Fruit fly (Drosophila melanogaster) whole organism, embryonic: ENCODE results near the gene CG43072.

ENCODE experiments used
- Atf-2 ChIP-seq: fragments of 200-800 bp; sonication (Bioruptor generic); optimal IDR thresholded peaks from 2 replicates; lab custom pipeline; 2016; ENCODE audit warnings: missing biosample characterization, missing genetic modification characterization
- CG10147 ChIP-seq: fragments of 200-800 bp; sonication (Bioruptor generic); optimal IDR thresholded peaks from 2 replicates; lab custom pipeline; 2019; ENCODE audit warnings: missing biosample characterization, mild to moderate bottlenecking, missing genetic modification characterization, moderate library complexity
- CG10543 ChIP-seq: fragments of 200-800 bp; sonication (Bioruptor generic); optimal IDR thresholded peaks from 3 replicates; lab custom pipeline; 2017; ENCODE audit warnings: missing biosample characterization, mild to moderate bottlenecking, missing genetic modification characterization, moderate library complexity
- CG12659 ChIP-seq: fragments of 200-800 bp; sonication (Bioruptor generic); optimal IDR thresholded peaks from 3 replicates; lab custom pipeline; 2017; ENCODE audit warnings: mild to moderate bottlenecking, missing biosample characterization, missing genetic modification reagents, missing genetic modification characterization
- CG12942 ChIP-seq: fragments of 200-800 bp; sonication (Bioruptor generic); optimal IDR thresholded peaks from 3 replicates; lab custom pipeline; 2016; ENCODE audit warnings: missing biosample characterization, missing genetic modification characterization
- CG14710 ChIP-seq: fragments of 200-800 bp; sonication (Bioruptor generic); optimal IDR thresholded peaks from 3 replicates; lab custom pipeline; 2019; ENCODE audit warnings: missing biosample characterization, mild to moderate bottlenecking, missing genetic modification characterization, moderate library complexity
- CG18599 ChIP-seq: fragments of 200-800 bp; sonication (Bioruptor generic); optimal IDR thresholded peaks from 3 replicates; lab custom pipeline; 2017; ENCODE audit warnings: missing biosample characterization, missing genetic modification characterization, mild to moderate bottlenecking, moderate library complexity, missing genetic modification reagents
- CG2712 ChIP-seq: fragments of 200-800 bp; optimal IDR thresholded peaks from 3 replicates; lab custom pipeline; 2019; ENCODE audit warnings: missing biosample characterization, mild to moderate bottlenecking, missing genetic modification characterization, moderate library complexity
- CG4424 ChIP-seq: fragments of 200-800 bp; sonication (Bioruptor generic); optimal IDR thresholded peaks from 3 replicates; lab custom pipeline; 2016; ENCODE audit warnings: missing biosample characterization, missing genetic modification characterization
- CG5245 ChIP-seq: fragments of 200-800 bp; sonication (Bioruptor generic); optimal IDR thresholded peaks from 3 replicates; lab custom pipeline; 2016; ENCODE audit warnings: missing biosample characterization, missing genetic modification characterization
- CG7372 ChIP-seq: fragments of 200-800 bp; sonication (Bioruptor generic); IDR thresholded peaks from 2 replicates; pipeline ENCODE4 v1.3.6; 2022; ENCODE audit warnings: missing biosample characterization, missing genetic modification characterization
- CG8359 ChIP-seq: fragments of 200-800 bp; sonication (Bioruptor generic); optimal IDR thresholded peaks from 2 replicates; lab custom pipeline; 2017; ENCODE audit warnings: missing biosample characterization, mild to moderate bottlenecking, missing genetic modification characterization, borderline replicate concordance
- CG8388 ChIP-seq: fragments of 200-800 bp; sonication (Bioruptor generic); optimal IDR thresholded peaks from 2 replicates; lab custom pipeline; 2019; ENCODE audit warnings: missing biosample characterization, mild to moderate bottlenecking, missing genetic modification characterization, moderate library complexity
- CG8765 ChIP-seq: fragments of 200-800 bp; sonication (Bioruptor generic); IDR thresholded peaks from 2 replicates; pipeline ENCODE4 v1.3.6; 2022; ENCODE audit warnings: missing biosample characterization, missing genetic modification characterization
- CG9932 ChIP-seq: fragments of 200-800 bp; sonication (Bioruptor generic); IDR thresholded peaks from 2 replicates; pipeline ENCODE4 v1.3.6; 2022; ENCODE audit warnings: missing biosample characterization, missing genetic modification characterization
- Drgx ChIP-seq: fragments of 200-800 bp; sonication (Bioruptor generic); IDR thresholded peaks from 2 replicates; pipeline ENCODE4 v1.3.6; 2022; ENCODE audit warnings: missing biosample characterization, missing genetic modification characterization
- HmgZ ChIP-seq: fragments of 200-800 bp; sonication (Bioruptor generic); optimal IDR thresholded peaks from 2 replicates; lab custom pipeline; 2018; ENCODE audit warnings: missing biosample characterization, mild to moderate bottlenecking, missing genetic modification characterization
- Hr51 ChIP-seq, 2 experiments: fragments of 200-800 bp; sonication (Bioruptor generic); optimal IDR thresholded peaks; 2 replicates in 1 of 2; 3 replicates in 1 of 2; lab custom pipeline; 2016 to 2018; ENCODE audit warnings: missing biosample characterization in 2 of 2, missing genetic modification characterization in 2 of 2, mild to moderate bottlenecking in 1 of 2, moderate library complexity in 1 of 2
- Lpt ChIP-seq: fragments of >200 bp; optimal IDR thresholded peaks from 2 replicates; lab custom pipeline; 2018; ENCODE audit warnings: missing biosample characterization, missing genetic modification characterization
- Nf-YA ChIP-seq: fragments of 200-800 bp; sonication (Bioruptor generic); IDR thresholded peaks from 2 replicates; pipeline ENCODE4 v1.3.6; 2022; ENCODE audit warnings: missing biosample characterization, missing genetic modification characterization
- aop ChIP-seq: fragments of 200-800 bp; sonication (Bioruptor generic); IDR thresholded peaks from 2 replicates; pipeline ENCODE4 v1.3.6; 2022; ENCODE audit warnings: missing biosample characterization, missing genetic modification characterization
- bbx ChIP-seq: fragments of 200-800 bp; sonication (Bioruptor generic); IDR thresholded peaks from 2 replicates; pipeline ENCODE4 v1.3.6; 2022; ENCODE audit warnings: missing biosample characterization, missing genetic modification characterization; ENCODE audit not compliant: partially characterized antibody
- bcd ChIP-seq: fragments of 200-800 bp; sonication (Bioruptor generic); optimal IDR thresholded peaks from 2 replicates; lab custom pipeline; 2017; ENCODE audit warnings: missing biosample characterization, mild to moderate bottlenecking, missing genetic modification characterization
- caup ChIP-seq: fragments of 200-800 bp; sonication (Bioruptor generic); optimal IDR thresholded peaks from 3 replicates; lab custom pipeline; 2017; ENCODE audit warnings: missing biosample characterization, mild to moderate bottlenecking, missing genetic modification characterization, moderate library complexity; ENCODE audit not compliant: severe bottlenecking
- cwo ChIP-seq: fragments of 200-800 bp; sonication (Bioruptor generic); optimal IDR thresholded peaks from 3 replicates; lab custom pipeline; 2017; ENCODE audit warnings: missing biosample characterization, missing genetic modification characterization, mild to moderate bottlenecking, moderate library complexity, missing genetic modification reagents
- dati ChIP-seq: fragments of 200-800 bp; sonication (Bioruptor generic); IDR thresholded peaks from 2 replicates; pipeline ENCODE4 v1.3.6; 2022; ENCODE audit warnings: missing biosample characterization, missing genetic modification characterization
- fd96Cb ChIP-seq: fragments of 200-800 bp; sonication (Bioruptor generic); optimal IDR thresholded peaks from 2 replicates; lab custom pipeline; 2018; ENCODE audit warnings: missing biosample characterization, mild to moderate bottlenecking, missing genetic modification characterization, moderate library complexity
- gem ChIP-seq: fragments of 200-800 bp; sonication (Bioruptor generic); optimal IDR thresholded peaks from 2 replicates; lab custom pipeline; 2019; ENCODE audit warnings: missing biosample characterization, mild to moderate bottlenecking, missing genetic modification characterization, moderate library complexity
- gfzf ChIP-seq: fragments of 200-800 bp; sonication (Bioruptor generic); optimal IDR thresholded peaks from 2 replicates; lab custom pipeline; 2016; ENCODE audit warnings: missing biosample characterization, mild to moderate bottlenecking, missing genetic modification characterization, moderate library complexity
- klu ChIP-seq: fragments of 200-800 bp; sonication (Bioruptor generic); IDR thresholded peaks from 2 replicates; pipeline ENCODE4 v1.3.6; 2022; ENCODE audit warnings: missing biosample characterization, missing genetic modification characterization
- lov ChIP-seq, 2 experiments: fragments of 200-800 bp in 1 of 2; fragments of >200 bp in 1 of 2; sonication (Bioruptor generic) in 1 of 2; IDR thresholded peaks in 1 of 2; optimal IDR thresholded peaks in 1 of 2; 2 replicates in 1 of 2; 3 replicates in 1 of 2; pipeline versions ENCODE4 v1.3.6 to Lab custom; 2017 to 2022; ENCODE audit warnings: missing biosample characterization in 1 of 2, missing genetic modification characterization in 1 of 2
- nau ChIP-seq: fragments of 200-800 bp; sonication (Bioruptor generic); optimal IDR thresholded peaks from 3 replicates; lab custom pipeline; 2017; ENCODE audit warnings: missing biosample characterization, mild to moderate bottlenecking, missing genetic modification characterization, missing genetic modification reagents
- oc ChIP-seq: fragments of 200-800 bp; sonication (Bioruptor generic); optimal IDR thresholded peaks from 2 replicates; lab custom pipeline; 2018; ENCODE audit warnings: missing biosample characterization, mild to moderate bottlenecking, missing genetic modification characterization, moderate library complexity
- odd ChIP-seq: fragments of 200-800 bp; sonication (Bioruptor generic); optimal IDR thresholded peaks from 2 replicates; lab custom pipeline; 2017; ENCODE audit warnings: missing biosample characterization, mild to moderate bottlenecking, missing genetic modification characterization
- pan ChIP-seq, 4 experiments: fragments of >200 bp in 3 of 4; fragments of 200-800 bp in 1 of 4; sonication (Bioruptor generic) in 1 of 4; optimal IDR thresholded peaks in 3 of 4; IDR thresholded peaks in 1 of 4; 2 replicates each; pipeline versions ENCODE4 v1.3.6 to Lab custom; 2017 to 2022; ENCODE audit warnings: missing biosample characterization in 2 of 4, missing genetic modification characterization in 2 of 4, mixed read lengths in 1 of 4
- ranshi ChIP-seq: fragments of 200-800 bp; sonication (Bioruptor generic); IDR thresholded peaks from 2 replicates; pipeline ENCODE4 v1.3.6; 2022; ENCODE audit warnings: missing biosample characterization, missing genetic modification characterization
- sd ChIP-seq: fragments of 200-800 bp; sonication (Bioruptor generic); optimal IDR thresholded peaks from 3 replicates; lab custom pipeline; 2018; ENCODE audit warnings: missing biosample characterization, mild to moderate bottlenecking, missing genetic modification characterization, moderate library complexity
- sens ChIP-seq: fragments of 200-800 bp; sonication (Bioruptor generic); peaks from one replicate; lab custom pipeline; 2016; ENCODE audit warnings: missing biosample characterization, missing genetic modification characterization
- sisA ChIP-seq: fragments of 200-800 bp; sonication (Bioruptor generic); IDR thresholded peaks from 2 replicates; pipeline ENCODE4 v1.3.6; 2022; ENCODE audit warnings: missing biosample characterization, missing genetic modification characterization
- slbo ChIP-seq: fragments of 200-800 bp; sonication (Bioruptor generic); IDR thresholded peaks from 2 replicates; pipeline ENCODE4 v1.3.6; 2022; ENCODE audit warnings: missing biosample characterization, missing genetic modification characterization
- sob ChIP-seq: fragments of 200-800 bp; sonication (Bioruptor generic); IDR thresholded peaks from 2 replicates; pipeline ENCODE4 v1.3.6; 2022; ENCODE audit warnings: missing biosample characterization, missing genetic modification characterization
- sr ChIP-seq: fragments of 200-800 bp; sonication (Bioruptor generic); IDR thresholded peaks from 3 replicates; pipeline ENCODE4 v1.3.6; 2022; ENCODE audit warnings: missing biosample characterization, missing genetic modification characterization
- sug ChIP-seq: fragments of 200-800 bp; optimal IDR thresholded peaks from 2 replicates; lab custom pipeline; 2019; ENCODE audit warnings: missing biosample characterization, mild to moderate bottlenecking, missing genetic modification characterization, moderate library complexity
- tll ChIP-seq, 2 experiments: fragments of 200-800 bp in 1 of 2; fragments of >200 bp in 1 of 2; sonication (Bioruptor generic) in 1 of 2; optimal IDR thresholded peaks; 2 replicates each; lab custom pipeline; 2017 to 2019; ENCODE audit warnings: missing biosample characterization in 2 of 2, missing genetic modification characterization in 2 of 2, mild to moderate bottlenecking in 1 of 2, moderate library complexity in 1 of 2
- tx ChIP-seq: fragments of 200-800 bp; sonication (Bioruptor generic); optimal IDR thresholded peaks from 2 replicates; lab custom pipeline; 2016; ENCODE audit warnings: missing biosample characterization, missing genetic modification characterization
- vvl ChIP-seq: fragments of 200-800 bp; sonication (Bioruptor generic); IDR thresholded peaks from 2 replicates; pipeline ENCODE4 v1.3.6; 2022; ENCODE audit warnings: missing biosample characterization, missing genetic modification characterization
- zfh1 ChIP-seq: fragments of 200-800 bp; sonication (Bioruptor generic); IDR thresholded peaks from 3 replicates; pipeline ENCODE4 v1.3.6; 2022; ENCODE audit warnings: missing biosample characterization, missing genetic modification characterization

Gene CG43072

DNA sequence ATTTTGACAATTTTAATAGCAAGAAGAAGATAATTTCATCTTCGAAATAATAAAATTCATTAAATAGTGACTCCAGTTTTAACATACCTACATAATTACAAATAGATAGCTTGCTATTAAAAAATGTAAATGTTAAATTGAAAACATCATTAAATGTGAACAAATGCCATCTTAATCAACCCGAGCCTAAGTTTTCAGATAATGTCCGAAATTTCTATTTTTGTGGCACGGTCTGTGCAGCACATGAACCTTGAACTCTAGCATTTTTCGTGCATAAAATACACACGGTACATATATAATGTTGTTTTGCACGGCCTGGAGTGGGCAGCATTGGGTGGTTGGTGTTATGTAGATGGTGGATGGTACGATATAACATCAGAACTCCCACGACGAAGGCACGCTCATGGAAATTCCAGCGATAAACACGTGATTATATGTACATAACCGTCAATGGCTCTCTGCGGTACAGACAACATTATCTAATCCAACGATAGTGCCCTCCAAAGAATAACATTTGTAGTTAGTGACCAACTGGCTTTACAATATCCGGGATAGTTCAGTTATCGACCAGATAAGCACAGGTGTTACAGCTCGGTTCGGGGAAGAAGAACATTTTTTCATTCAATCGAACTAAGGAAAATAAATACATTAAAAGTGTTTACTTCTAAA lies 15.4 kb upstream of the CG43072 start (continued):
- TF ChIP-seq Hr51 (GFP tag; optimal IDR thresholded peaks at IDR 0.05; lab: Kevin White, UChicago) (no peak), CG8359 (GFP tag; lab: Kevin White, UChicago) (no peak), sd (peak; percentile 87), cwo (GFP tag; lab: Kevin White, UChicago) (peak; percentile 71), CG12942 (GFP tag; lab: Kevin White, UChicago) (no peak), CG5245 (GFP tag; lab: Kevin White, UChicago) (no peak), bcd (GFP tag; lab: Kevin White, UChicago) (no peak), CG4424 (GFP tag; lab: Kevin White, UChicago) (no peak), ranshi (GFP tag; lab: Robert Waterston, UW) (no peak), pan (optimal IDR thresholded peaks at IDR 0.05; lab: Kevin White, UChicago) (no peak), pan (GFP tag; optimal IDR thresholded peaks at IDR 0.05 in 1 of 2, IDR thresholded peaks at IDR 0.05 in 1 of 2) (no peak), HmgZ (peak; percentile 4), odd (no peak), Nf-YA (no peak), tx (GFP tag; lab: Kevin White, UChicago) (no peak), CG7372 (no peak), caup (no peak), sug (tag; lab: Kevin White, UChicago) (peak; percentile 80), Atf-2 (GFP tag; lab: Kevin White, UChicago) (no peak), sisA (GFP tag; lab: Robert Waterston, UW) (no peak), gfzf (GFP tag; lab: Kevin White, UChicago) (no peak), CG9932 (GFP tag; lab: Robert Waterston, UW) (peak; percentile 9; the same call in 1 of the 2 replicates), sob (no peak), Lpt (GFP tag; lab: Kevin White, UChicago) (no peak), CG14710 (tag; lab: Kevin White, UChicago) (no peak), tll (GFP tag; optimal IDR thresholded peaks at IDR 0.05; lab: Kevin White, UChicago) (no peak), fd96Cb (no peak)

DNA sequence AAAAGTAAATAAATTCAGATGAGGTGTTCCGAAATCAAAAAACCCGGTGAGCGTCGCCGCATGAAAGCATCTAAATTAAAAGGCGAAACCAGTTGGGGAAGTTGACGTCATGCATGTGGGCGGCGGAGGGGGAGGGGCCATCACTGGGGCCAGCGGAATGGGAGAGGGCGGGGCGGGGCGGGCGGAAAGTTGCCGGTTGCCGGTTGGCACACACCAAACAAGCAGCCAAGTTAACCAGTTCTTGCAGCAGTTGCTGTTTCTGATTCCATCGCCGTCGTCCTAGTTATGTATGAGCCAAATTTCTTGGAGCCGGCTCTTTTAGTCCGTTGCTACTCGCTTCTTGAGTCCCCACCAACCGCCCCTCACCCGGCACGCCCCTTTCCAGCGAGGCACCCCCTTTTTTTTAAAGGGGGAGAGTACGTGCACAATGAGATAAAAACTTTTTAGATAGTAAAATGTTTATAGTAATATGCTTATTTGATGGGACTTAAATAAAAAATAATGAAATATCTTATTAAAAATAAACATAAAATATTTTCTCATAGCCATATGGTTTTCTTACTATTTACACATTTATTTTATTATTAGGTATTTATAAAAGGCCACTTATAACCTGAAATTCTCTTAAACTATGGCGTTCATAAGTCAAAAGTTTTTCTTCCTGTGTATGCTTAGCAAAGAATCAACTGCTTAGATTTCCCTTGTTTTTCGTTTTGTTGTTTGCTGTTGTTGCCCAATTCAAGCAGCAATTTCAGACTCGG lies 13.3 kb upstream of the CG43072 start:
- no peak for TF ChIP-seq nau (GFP tag; lab: Kevin White, UChicago)
- no peak for TF ChIP-seq oc (tag; lab: Kevin White, UChicago)
- peak; percentile 49; the same call in 1 of the 3 replicates for TF ChIP-seq sr (GFP tag; lab: Robert Waterston, UW)
- TF ChIP-seq Drgx: peak; percentile 20
- TF ChIP-seq klu: peak; percentile 68
- TF ChIP-seq vvl: peak; percentile 51; the same call in 1 of the 2 replicates
- TF ChIP-seq sens (GFP tag; lab: Kevin White, UChicago): peak; percentile 44
- TF ChIP-seq CG18599: peak; percentile 11
- TF ChIP-seq CG8765: no peak
- TF ChIP-seq lov (optimal IDR thresholded peaks at IDR 0.05; lab: Kevin White, UChicago): no peak
- TF ChIP-seq lov (GFP tag; IDR thresholded peaks at IDR 0.05; lab: Robert Waterston, UW): 0 out of 3 replicates have a peak, but pooled peaks have one; percentile 12
- TF ChIP-seq bbx (GFP tag; lab: Robert Waterston, UW): peak; percentile 39
- no peak for TF ChIP-seq CG10147 (GFP tag; lab: Kevin White, UChicago)
- TF ChIP-seq CG8388 (GFP tag; lab: Kevin White, UChicago): no peak
- peak; percentile 19 for TF ChIP-seq gem (tag; lab: Kevin White, UChicago)
- no peak for TF ChIP-seq CG2712 (tag; lab: Kevin White, UChicago)
- no peak for TF ChIP-seq slbo (GFP tag; lab: Robert Waterston, UW)
- peak; percentile 8 for TF ChIP-seq CG10543 (GFP tag; lab: Kevin White, UChicago)
- no peak for TF ChIP-seq zfh1 (GFP tag; lab: Robert Waterston, UW)
- TF ChIP-seq CG12659 (GFP tag; lab: Kevin White, UChicago): no peak
- TF ChIP-seq dati: peak; percentile 16; the same call in 1 of the 2 replicates
- TF ChIP-seq aop (GFP tag; lab: Robert Waterston, UW): no peak
